Fruit fly (Drosophila melanogaster) whole organism: ENCODE results near the gene Ogg1.

Experiments
- CG8478 ChIP-seq: fragments of >200 bp; optimal IDR thresholded peaks from 2 replicates; lab custom pipeline; 2018; ENCODE audit warnings: inconsistent platforms
- Dll ChIP-seq: fragments of >200 bp; optimal IDR thresholded peaks from 2 replicates; lab custom pipeline; 2017
- EcR ChIP-seq, 2 experiments: fragments of >200 bp; optimal IDR thresholded peaks; 2 replicates each; lab custom pipeline; 2017; ENCODE audit warnings: missing biosample characterization in 2 of 2, missing genetic modification characterization in 2 of 2, missing genetic modification reagents in 2 of 2
- pan ChIP-seq: fragments of >200 bp; optimal IDR thresholded peaks from 2 replicates; lab custom pipeline; 2017
- psq ChIP-seq: fragments of >200 bp; optimal IDR thresholded peaks from 2 replicates; lab custom pipeline; 2017
- usp ChIP-seq: fragments of >200 bp; optimal IDR thresholded peaks from 2 replicates; lab custom pipeline; 2017; ENCODE audit warnings: missing biosample characterization, missing genetic modification characterization, mixed read lengths

Ogg1 gene

dm6 chrX:8694066-8694822, 4.1 kb downstream of the Ogg1 start:
- TF ChIP-seq usp (GFP tag; lab: Kevin White, UChicago) (no peak), Dll (lab: Kevin White, UChicago) (no peak), CG8478 (lab: Kevin White, UChicago) (no peak), EcR (GFP tag; optimal IDR thresholded peaks at IDR 0.05; lab: Kevin White, UChicago) (no peak), psq (lab: Kevin White, UChicago) (no peak), pan (lab: Kevin White, UChicago) (no peak)

- TF ChIP-seq usp (GFP tag; lab: Kevin White, UChicago) (no peak), psq (lab: Kevin White, UChicago) (no peak), Dll (lab: Kevin White, UChicago) (no peak), pan (lab: Kevin White, UChicago) (no peak), EcR (GFP tag; optimal IDR thresholded peaks at IDR 0.05; lab: Kevin White, UChicago) (no peak), CG8478 (lab: Kevin White, UChicago) (no peak)
Observed at dm6 chrX:8694823-8695492, 4.8 kb downstream of the Ogg1 start.

dm6 chrX:8696106-8696595, 6.0 kb downstream of the Ogg1 start:
- TF ChIP-seq usp (GFP tag; lab: Kevin White, UChicago) (no peak), psq (lab: Kevin White, UChicago) (no peak), pan (lab: Kevin White, UChicago) (no peak), EcR (GFP tag; optimal IDR thresholded peaks at IDR 0.05; lab: Kevin White, UChicago) (no peak), CG8478 (lab: Kevin White, UChicago) (no peak), Dll (lab: Kevin White, UChicago) (no peak)

- TF ChIP-seq EcR (GFP tag; optimal IDR thresholded peaks at IDR 0.05; lab: Kevin White, UChicago): no peak
- no peak for TF ChIP-seq psq (lab: Kevin White, UChicago)
- TF ChIP-seq Dll (lab: Kevin White, UChicago): peak; percentile 1
- no peak for TF ChIP-seq usp (GFP tag; lab: Kevin White, UChicago)
Observed at dm6 chrX:8709234-8709843, 19.2 kb downstream of the Ogg1 start, which contains the start of gene Hexo2. Hexo2 (plus strand) TSS chrX:8709652.

dm6 chrX:8714064-8715046, 24.2 kb downstream of the Ogg1 start, which contains the start of the genes CG2004 and CG1785:
CG2004 (minus strand) TSS chrX:8714924.
CG1785 (plus strand) TSS chrX:8714936.
- TF ChIP-seq Dll (lab: Kevin White, UChicago): no peak
- TF ChIP-seq psq (lab: Kevin White, UChicago): no peak
- TF ChIP-seq EcR (GFP tag; optimal IDR thresholded peaks at IDR 0.05; lab: Kevin White, UChicago): no peak
- TF ChIP-seq usp (GFP tag; lab: Kevin White, UChicago): no peak
- TF ChIP-seq CG8478 (lab: Kevin White, UChicago): no peak
- no peak for TF ChIP-seq pan (lab: Kevin White, UChicago)

dm6 chrX:8720213-8720612, 30.1 kb downstream of the Ogg1 start, which contains the start of gene CG1789:
CG1789 (plus strand) TSS chrX:8720520.
- no peak for TF ChIP-seq usp (GFP tag; lab: Kevin White, UChicago)
- no peak for TF ChIP-seq Dll (lab: Kevin White, UChicago)
- TF ChIP-seq psq (lab: Kevin White, UChicago): no peak
- no peak for TF ChIP-seq pan (lab: Kevin White, UChicago)
- TF ChIP-seq CG8478 (lab: Kevin White, UChicago): no peak
- no peak for TF ChIP-seq EcR (GFP tag; optimal IDR thresholded peaks at IDR 0.05; lab: Kevin White, UChicago)

dm6 chrX:8721501-8721900, 31.4 kb downstream of the Ogg1 start:
- TF ChIP-seq Dll (lab: Kevin White, UChicago) (no peak), pan (lab: Kevin White, UChicago) (no peak)

- TF ChIP-seq EcR (GFP tag; optimal IDR thresholded peaks at IDR 0.05; lab: Kevin White, UChicago) (no peak), usp (GFP tag; lab: Kevin White, UChicago) (no peak), pan (lab: Kevin White, UChicago) (no peak), CG8478 (lab: Kevin White, UChicago) (no peak), Dll (lab: Kevin White, UChicago) (no peak), psq (lab: Kevin White, UChicago) (no peak)
Observed at dm6 chrX:8723393-8723987, 33.4 kb downstream of the Ogg1 start.

- TF ChIP-seq EcR (GFP tag; optimal IDR thresholded peaks at IDR 0.05; lab: Kevin White, UChicago) (no peak), psq (lab: Kevin White, UChicago) (no peak), usp (GFP tag; lab: Kevin White, UChicago) (no peak), CG8478 (lab: Kevin White, UChicago) (no peak), pan (lab: Kevin White, UChicago) (no peak), Dll (lab: Kevin White, UChicago) (no peak)
Observed at dm6 chrX:8724815-8725214, 34.7 kb downstream of the Ogg1 start.
